Worm (Caenorhabditis elegans): ENCODE data around the gene C33H5.1.

The C33H5.1 gene

DNA sequence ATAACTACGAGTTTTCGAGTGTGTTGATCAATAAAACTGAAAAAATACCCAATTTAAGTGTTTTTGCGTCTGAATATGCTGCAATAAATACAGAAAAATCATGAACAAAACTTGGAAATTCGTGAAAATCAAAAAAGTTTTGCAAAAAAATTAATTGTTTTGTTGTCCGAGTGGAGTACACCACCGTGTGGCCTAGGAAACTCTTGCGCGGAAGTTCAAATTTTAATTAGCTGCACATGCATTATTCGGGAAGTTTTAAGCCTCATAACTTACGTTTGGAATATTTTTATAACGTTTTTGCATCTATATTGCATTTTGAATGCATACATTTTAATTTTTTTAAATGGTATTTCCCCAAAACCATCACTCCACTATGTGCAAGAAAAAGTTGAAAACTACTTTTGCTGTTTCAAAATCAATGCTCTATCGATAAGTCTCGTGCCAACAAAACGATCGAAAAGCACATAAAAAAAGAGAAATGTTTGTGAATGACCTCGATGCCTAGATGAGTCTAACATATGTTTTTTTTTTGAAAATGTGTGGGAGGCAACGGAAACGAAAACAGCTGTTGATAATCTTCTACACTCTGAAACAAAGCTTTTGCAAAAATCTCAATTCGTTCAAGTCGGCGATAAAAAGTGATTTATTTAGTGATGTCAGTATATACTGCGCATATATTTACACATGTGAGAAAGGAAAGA, 7.8 kb downstream of the C33H5.1 start (continued):
- TF ChIP-seq duxl-1 (tag; optimal IDR thresholded peaks at IDR 0.05; ENCODE audit: poor library complexity) (no peak), mxl-2 (GFP tag; conservative IDR thresholded peaks at IDR 0.05) (no peak), ceh-62 (tag; optimal IDR thresholded peaks at IDR 0.05) (no peak), madf-5 (GFP tag; IDR thresholded peaks at IDR 0.05) (no peak), lin-29 (GFP tag; IDR thresholded peaks at IDR 0.05) (no peak), dve-1 (tag; optimal IDR thresholded peaks at IDR 0.05; ENCODE audit: insufficient read depth) (peak; percentile 41), fkh-10 (GFP tag; optimal IDR thresholded peaks at IDR 0.05) (no peak), ctbp-1 (GFP tag; IDR thresholded peaks at IDR 0.05) (no peak), mes-2 (tag; optimal IDR thresholded peaks at IDR 0.05; ENCODE audit: poor library complexity, severe bottlenecking) (peak; percentile 92), attf-4 (tag; optimal IDR thresholded peaks at IDR 0.05) (no peak), lsy-2 (tag; optimal IDR thresholded peaks at IDR 0.05) (peak in 1 of 2 experiments; percentile 45), nhr-237 (tag; optimal IDR thresholded peaks at IDR 0.05) (no peak), nhr-111 (GFP tag; optimal IDR thresholded peaks at IDR 0.05) (no peak), spr-1 (tag; optimal IDR thresholded peaks at IDR 0.05) (no peak), egl-27 (tag; optimal IDR thresholded peaks at IDR 0.05) (no peak), zfp-3 (GFP tag; conservative IDR thresholded peaks at IDR 0.05) (no peak), rbr-2 (tag; optimal IDR thresholded peaks at IDR 0.05) (no peak), hif-1 (tag; optimal IDR thresholded peaks at IDR 0.05) (peak in 1 of 2 experiments; percentile 22), nhr-25 (tag; optimal IDR thresholded peaks at IDR 0.05; ENCODE audit: borderline replicate concordance, insufficient read depth) (no peak), ZK546.5 (tag; optimal IDR thresholded peaks at IDR 0.05) (no peak), nhr-77 (tag; optimal IDR thresholded peaks at IDR 0.05) (no peak), mdt-29 (GFP tag; IDR thresholded peaks at IDR 0.05) (no peak), ceh-20 (GFP tag; IDR thresholded peaks at IDR 0.05) (no peak), ama-1 (optimal IDR thresholded peaks at IDR 0.05) (no peak), egl-43 (GFP tag; IDR thresholded peaks at IDR 0.05) (no peak), unc-39 (tag; optimal IDR thresholded peaks at IDR 0.05) (no peak), snpc-4 (tag; optimal IDR thresholded peaks at IDR 0.05) (no peak), zag-1 (tag; optimal IDR thresholded peaks at IDR 0.05) (no peak), aly-2 (tag; optimal IDR thresholded peaks at IDR 0.05) (no peak), ces-1 (GFP tag; optimal IDR thresholded peaks at IDR 0.05) (no peak), ceh-28 (tag; optimal IDR thresholded peaks at IDR 0.05) (no peak), ztf-7 (tag; optimal IDR thresholded peaks at IDR 0.05) (no peak), T20F7.1 (GFP tag; optimal IDR thresholded peaks at IDR 0.05) (no peak), snpc-1.2 (GFP tag; IDR thresholded peaks at IDR 0.05) (0 out of 2 replicates have a peak, but pooled peaks have one; percentile 25), ztf-11 (tag; optimal IDR thresholded peaks at IDR 0.05) (no peak), Y5F2A.4 (GFP tag; optimal IDR thresholded peaks at IDR 0.05) (no peak), dmd-6 (GFP tag; IDR thresholded peaks at IDR 0.05) (peak; percentile 38; the same call in 1 of the 2 replicates), ceh-32 (tag; optimal IDR thresholded peaks at IDR 0.05; ENCODE audit: poor library complexity) (no peak), ceh-82 (tag; optimal IDR thresholded peaks at IDR 0.05) (no peak), daf-16 (GFP tag; optimal IDR thresholded peaks at IDR 0.05) (no peak), daf-16 (tag; optimal IDR thresholded peaks at IDR 0.05) (peak; percentile 24), Y105C5A.15 (GFP tag; IDR thresholded peaks at IDR 0.05) (no peak), nhr-48 (tag; optimal IDR thresholded peaks at IDR 0.05) (no peak), D1046.2 (GFP tag; IDR thresholded peaks at IDR 0.05) (no peak), jun-1 (tag; optimal IDR thresholded peaks at IDR 0.05) (no peak), unc-130 (GFP tag; optimal IDR thresholded peaks at IDR 0.05) (peak; percentile 62), nhr-11 (tag; optimal IDR thresholded peaks at IDR 0.05) (no peak), zfp-2 (tag; optimal IDR thresholded peaks at IDR 0.05) (no peak), saeg-2 (GFP tag; IDR thresholded peaks at IDR 0.05) (no peak), hlh-11 (tag; optimal IDR thresholded peaks at IDR 0.05) (peak; percentile 29), aha-1 (tag) (peak; percentile 60)
